Fruit fly (Drosophila melanogaster) S2 (cell line): ENCODE results near the gene CG13038.

Experiments
- CG8478 ChIP-seq: fragments of >200 bp; optimal IDR thresholded peaks from 2 replicates; lab custom pipeline; 2018
- CTCF ChIP-seq, 2 experiments: fragments of >200 bp; optimal IDR thresholded peaks; 2 replicates each; lab custom pipeline; 2018

DNA sequence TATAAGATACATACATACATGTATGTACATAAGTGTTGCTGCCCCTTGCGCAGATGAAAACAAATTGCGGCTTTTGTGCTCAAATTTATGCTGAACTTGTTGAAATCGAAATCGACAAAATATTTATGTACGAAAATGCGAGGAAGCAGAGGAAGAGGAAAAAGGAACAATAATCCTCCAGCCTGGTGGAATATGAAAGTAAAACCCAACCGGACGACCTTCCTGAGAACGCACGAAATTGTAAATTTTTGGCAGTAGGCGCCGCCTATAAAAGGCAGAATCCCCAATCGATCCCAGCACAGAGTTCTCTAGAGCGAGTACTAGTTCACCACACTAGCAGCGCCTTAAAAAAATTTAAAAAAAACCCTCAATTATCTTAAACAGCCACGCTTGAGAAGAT is 36.9 kb upstream of the CG13038 start, which contains the start of gene Cpr72Eb:
- TF ChIP-seq CG8478 (lab: Kevin White, UChicago): no peak
- no peak for TF ChIP-seq CTCF (optimal IDR thresholded peaks at IDR 0.05; lab: Kevin White, UChicago)
